Fruit fly (Drosophila melanogaster): ENCODE measurements around the gene RAF2.

RAF2 gene

dm6 chr3L:16385880-16386584 is at the start of gene RAF2, which contains the start of gene Agpat3:
TSS of gene RAF2 (plus strand) at chr3L:16386327.
TSS of gene Agpat3 (minus strand) at chr3L:16385957.
- no peak for TF ChIP-seq CG17801 (GFP tag; optimal IDR thresholded peaks at IDR 0.05; ENCODE audit: partially characterized antibody)

DNA sequence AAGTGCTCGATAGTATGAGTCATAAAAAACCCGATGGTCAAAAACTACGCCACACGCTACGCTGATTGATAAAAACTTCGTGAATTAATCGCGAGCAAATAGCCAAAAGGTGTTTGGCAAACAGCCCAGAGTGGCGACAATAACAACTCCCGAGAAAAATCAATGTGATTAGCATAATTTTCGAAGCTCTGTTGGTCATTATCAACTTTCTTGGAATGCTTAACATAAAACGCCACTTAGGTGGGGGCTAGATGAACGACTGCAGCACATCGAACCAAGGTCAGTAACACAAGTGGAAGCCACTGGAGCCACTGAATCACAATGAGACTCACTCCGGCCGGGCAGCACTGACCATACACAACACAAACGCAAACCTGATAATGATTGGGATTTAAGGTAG is 48.4 kb upstream of the RAF2 start:
- no peak for TF ChIP-seq CG17801 (GFP tag; optimal IDR thresholded peaks at IDR 0.05; ENCODE audit: partially characterized antibody)

DNA sequence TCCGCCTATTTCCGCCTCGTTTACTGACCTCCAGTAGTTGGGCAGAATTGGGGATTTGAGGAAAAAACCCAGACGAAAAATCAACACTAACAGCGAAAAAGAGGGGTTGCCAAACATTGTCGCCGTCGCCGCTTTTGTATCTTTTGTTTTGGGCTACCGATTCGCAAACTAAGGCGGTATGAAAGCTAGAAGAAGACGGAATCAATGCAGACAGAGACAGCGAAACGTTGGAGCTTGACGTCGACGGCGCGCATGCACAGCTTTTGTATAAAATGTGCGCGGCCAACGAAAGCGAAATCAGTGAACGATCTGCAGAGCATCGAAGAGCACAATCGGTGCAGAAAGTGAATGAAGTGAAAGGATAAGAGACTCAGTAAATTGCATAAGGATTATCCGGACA is 47.4 kb upstream of the RAF2 start, which contains the start of gene CG4998:
TSS of gene CG4998 (plus strand) at position 301 of the 400 bp plus-strand sequence.
- no peak for TF ChIP-seq CG17801 (GFP tag; optimal IDR thresholded peaks at IDR 0.05; ENCODE audit: partially characterized antibody)

DNA sequence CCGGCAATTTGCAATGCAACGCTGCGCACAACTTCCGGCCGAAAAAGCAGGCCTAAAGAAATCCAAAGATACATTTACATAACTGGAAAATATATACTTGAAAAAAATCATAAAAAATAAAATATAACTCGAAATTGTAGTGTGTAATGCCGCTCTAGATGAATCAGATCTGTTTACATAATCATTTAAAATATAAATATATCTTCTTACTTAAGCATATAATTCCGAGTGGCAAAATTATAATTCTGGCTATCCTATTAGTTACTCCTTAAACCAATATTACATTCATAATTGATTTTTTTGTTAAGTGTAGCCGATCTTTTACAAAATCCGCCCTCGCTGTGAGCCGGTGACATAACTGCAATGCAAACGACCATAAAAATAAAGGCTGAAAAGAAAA is 46.7 kb upstream of the RAF2 start:
- TF ChIP-seq CG17801 (GFP tag; optimal IDR thresholded peaks at IDR 0.05; ENCODE audit: partially characterized antibody), result no peak

DNA sequence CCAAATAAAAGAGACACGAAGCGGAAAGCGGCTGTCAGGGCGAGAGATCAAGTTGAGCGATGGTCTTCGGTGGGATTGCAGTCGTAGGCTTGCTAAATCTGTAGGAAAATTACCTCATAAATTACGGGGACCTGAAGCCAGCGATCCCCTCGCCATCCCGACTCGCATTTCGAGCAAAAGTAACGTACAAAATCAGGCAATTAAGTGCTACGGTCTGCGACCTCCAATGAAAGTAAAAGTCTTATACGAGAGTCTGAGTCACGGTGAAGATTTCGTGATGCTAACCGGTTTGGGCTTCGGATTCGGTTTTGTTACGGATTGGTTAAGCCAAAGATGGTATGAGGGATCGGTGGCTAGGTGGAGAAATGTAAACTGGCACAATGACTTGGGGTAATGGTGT is 46.3 kb upstream of the RAF2 start:
- TF ChIP-seq CG17801 (GFP tag; optimal IDR thresholded peaks at IDR 0.05; ENCODE audit: partially characterized antibody), result no peak

dm6 chr3L:16346023-16346422 is 40.1 kb upstream of the RAF2 start, which contains the start of gene CG33257:
TSS of gene CG33257 (plus strand) at chr3L:16346323.
- TF ChIP-seq CG17801 (GFP tag; optimal IDR thresholded peaks at IDR 0.05; ENCODE audit: partially characterized antibody), result no peak

- TF ChIP-seq CG17801 (GFP tag; optimal IDR thresholded peaks at IDR 0.05; ENCODE audit: partially characterized antibody), result no peak
These were observed 38.2 kb upstream of the RAF2 start, which contains the start of gene mRpS34 for dm6 chr3L:16347914-16348313. TSS of gene mRpS34 (plus strand) at chr3L:16348074.

- no peak for TF ChIP-seq CG17801 (GFP tag; optimal IDR thresholded peaks at IDR 0.05; ENCODE audit: partially characterized antibody)
These were observed 36.4 kb upstream of the RAF2 start for dm6 chr3L:16349686-16350085.

- no peak for TF ChIP-seq CG17801 (GFP tag; optimal IDR thresholded peaks at IDR 0.05; ENCODE audit: partially characterized antibody)
These were observed 34.2 kb upstream of the RAF2 start, which contains the start of the genes Golgin104 and Tcs3 for dm6 chr3L:16351770-16352429. TSS of gene Golgin104 (minus strand) at chr3L:16351951. TSS of gene Tcs3 (plus strand) at chr3L:16351991.

DNA sequence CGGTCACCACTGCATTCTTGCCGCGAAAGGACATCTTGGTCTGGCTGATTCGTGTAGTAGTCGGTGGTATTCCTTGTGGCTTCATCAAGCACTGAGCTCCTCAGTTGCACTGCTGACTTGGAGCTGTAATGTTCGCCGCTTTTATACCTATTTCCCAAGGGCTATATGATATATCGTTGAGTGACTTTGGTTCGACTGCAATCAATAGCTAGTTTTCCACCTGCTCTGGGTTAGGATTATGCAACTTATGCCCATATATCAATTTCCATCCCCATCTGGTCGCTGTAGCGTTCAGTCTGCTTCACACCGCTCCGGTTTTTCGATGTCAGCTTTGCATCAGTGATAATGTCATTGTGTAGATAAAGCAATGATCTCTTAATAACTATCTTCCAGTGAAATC is 31.9 kb upstream of the RAF2 start, which contains the start of gene Pdh:
TSS of gene Pdh (minus strand) at position 101 of the 400 bp plus-strand sequence.
- TF ChIP-seq CG17801 (GFP tag; optimal IDR thresholded peaks at IDR 0.05; ENCODE audit: partially characterized antibody), result no peak

DNA sequence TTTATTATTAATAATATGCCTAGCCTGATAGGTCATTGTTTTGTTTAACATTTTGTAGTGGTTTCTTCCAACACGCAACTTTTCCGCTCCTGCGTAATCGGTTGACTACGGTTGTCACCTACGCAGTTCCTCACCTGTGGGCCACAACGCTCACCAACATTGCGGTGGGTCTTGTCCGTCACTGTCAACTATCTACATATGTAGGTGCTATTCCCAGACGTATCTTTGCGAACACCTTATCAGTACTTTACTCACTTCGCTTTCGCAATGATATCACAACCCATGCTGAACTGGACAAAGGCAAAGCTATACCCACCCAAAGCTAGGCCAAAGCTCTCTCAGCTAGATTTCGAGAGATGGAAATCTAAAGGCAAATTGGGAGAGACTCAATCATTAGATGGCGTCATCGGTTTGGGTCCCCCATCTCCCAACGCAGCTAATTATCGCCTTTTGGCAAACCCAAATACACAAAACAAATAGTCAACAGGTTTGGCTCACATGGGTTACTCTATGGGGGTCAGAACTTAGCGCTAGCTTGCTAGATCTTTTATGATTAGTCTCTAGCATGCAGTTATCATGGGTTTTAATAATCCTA is 29.9 kb upstream of the RAF2 start:
- no peak for TF ChIP-seq CG17801 (GFP tag; optimal IDR thresholded peaks at IDR 0.05; ENCODE audit: partially characterized antibody)

- no peak for TF ChIP-seq CG17801 (GFP tag; optimal IDR thresholded peaks at IDR 0.05; ENCODE audit: partially characterized antibody)
These were observed 28.9 kb upstream of the RAF2 start for dm6 chr3L:16357187-16357728.

- TF ChIP-seq CG17801 (GFP tag; optimal IDR thresholded peaks at IDR 0.05; ENCODE audit: partially characterized antibody), result no peak
These were observed 28.3 kb upstream of the RAF2 start for dm6 chr3L:16357860-16358259.

- no peak for TF ChIP-seq CG17801 (GFP tag; optimal IDR thresholded peaks at IDR 0.05; ENCODE audit: partially characterized antibody)
These were observed 26.8 kb upstream of the RAF2 start, which contains the start of gene ringer for dm6 chr3L:16359219-16359748. TSS of gene ringer (minus strand) at chr3L:16359428.

DNA sequence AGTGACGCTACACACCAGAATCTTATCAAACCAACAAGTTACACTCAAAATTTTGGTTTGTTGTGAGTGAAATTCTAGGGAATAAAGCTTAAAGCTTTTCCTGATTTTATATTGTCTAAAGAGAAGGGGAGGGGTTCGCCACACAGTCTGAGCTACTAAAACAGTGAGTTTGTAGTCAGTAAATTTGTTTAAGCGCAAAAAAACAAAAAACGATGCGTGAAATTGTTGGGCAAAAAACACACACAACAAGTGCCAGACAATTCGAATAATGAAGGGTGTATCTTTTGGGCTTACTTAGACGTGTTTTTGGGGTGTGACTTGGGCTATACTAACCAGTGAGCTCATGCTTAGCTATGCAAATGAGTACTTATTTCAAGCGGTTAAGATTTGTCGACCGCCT is 26.3 kb upstream of the RAF2 start:
- no peak for TF ChIP-seq CG17801 (GFP tag; optimal IDR thresholded peaks at IDR 0.05; ENCODE audit: partially characterized antibody)

All from ovary, adult (tissue).